Worm (Caenorhabditis elegans): ENCODE results near the gene smf-1.

- TF ChIP-seq unc-3 (GFP tag; conservative IDR thresholded peaks at IDR 0.05) (no peak), unc-3 (tag; optimal IDR thresholded peaks at IDR 0.05) (no peak), elt-2 (tag; optimal IDR thresholded peaks at IDR 0.05) (peak; percentile 80), fax-1 (tag; optimal IDR thresholded peaks at IDR 0.05) (no peak), unc-55 (GFP tag; optimal IDR thresholded peaks at IDR 0.05) (peak; percentile 90), nhr-11 (tag; optimal IDR thresholded peaks at IDR 0.05) (no peak), Y22D7AL.16 (tag; optimal IDR thresholded peaks at IDR 0.05) (no peak), ama-1 (optimal IDR thresholded peaks at IDR 0.05) (no peak), hlh-15 (tag; optimal IDR thresholded peaks at IDR 0.05) (no peak)
Observed at ce11 chrX:6737329-6738008, 14.6 kb upstream of the smf-1 start.
